Fruit fly (Drosophila melanogaster) whole organism: ENCODE results near the gene wac.

Source experiments
- CG8478 ChIP-seq: fragments of >200 bp; optimal IDR thresholded peaks from 2 replicates; lab custom pipeline; 2018; ENCODE audit warnings: inconsistent platforms
- psq ChIP-seq: fragments of >200 bp; optimal IDR thresholded peaks from 2 replicates; lab custom pipeline; 2017
- usp ChIP-seq: fragments of >200 bp; optimal IDR thresholded peaks from 2 replicates; lab custom pipeline; 2017; ENCODE audit warnings: missing biosample characterization, missing genetic modification characterization, mixed read lengths

DNA sequence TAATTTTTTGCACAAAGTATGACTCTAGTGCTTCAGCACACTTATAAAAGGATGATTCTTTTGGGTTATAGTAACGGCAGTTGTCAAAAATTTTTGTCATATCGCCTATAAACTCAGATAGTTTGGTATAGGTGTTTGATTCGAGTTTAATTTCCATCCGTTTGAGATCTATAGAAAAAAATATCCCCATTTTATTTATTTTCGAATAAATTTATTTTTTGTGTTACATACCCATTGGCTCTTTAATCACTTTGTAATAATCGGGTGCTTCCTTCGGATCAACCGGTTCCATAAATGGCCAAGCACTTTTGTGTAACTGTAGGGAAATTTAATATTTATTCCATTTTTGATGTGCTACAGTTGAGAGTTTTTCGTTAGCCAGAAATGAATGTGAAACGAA lies 23.6 kb upstream of the wac start:
- TF ChIP-seq CG8478 (lab: Kevin White, UChicago) = no peak
- TF ChIP-seq usp = no peak
- no peak for TF ChIP-seq psq
